Fruit fly (Drosophila melanogaster): Measurements from ENCODE around the gene shps.

shps gene

DNA sequence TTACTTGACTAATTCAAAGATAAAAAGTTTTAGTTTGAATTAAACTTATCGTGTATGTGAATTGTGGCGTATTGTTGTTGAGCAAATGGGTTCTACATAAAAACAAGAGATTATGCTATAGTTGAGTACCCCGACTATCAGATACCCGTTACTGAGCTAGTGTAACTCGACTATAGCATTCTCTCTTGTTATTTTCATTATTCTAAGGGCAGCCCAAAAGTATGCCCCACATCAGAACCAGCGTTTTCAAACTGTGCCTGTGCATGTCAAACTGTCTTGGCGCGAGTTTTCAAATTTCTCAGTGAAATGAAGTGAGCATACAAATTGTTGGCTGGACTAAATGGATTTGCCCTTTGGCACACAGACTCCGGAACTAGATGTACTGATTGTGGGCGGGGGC lies at the start of gene shps (continued):
- TF ChIP-seq tna (GFP tag; IDR thresholded peaks at IDR 0.05; ENCODE audit: partially characterized antibody) = peak; percentile 99
- TF ChIP-seq CG6654 (GFP tag; optimal IDR thresholded peaks at IDR 0.05) = peak; percentile 100
- TF ChIP-seq Oli (tag; optimal IDR thresholded peaks at IDR 0.05) = no peak
- TF ChIP-seq CG6854 (GFP tag; optimal IDR thresholded peaks at IDR 0.05) = peak; percentile 38
- no peak for TF ChIP-seq Six4 (GFP tag; optimal IDR thresholded peaks at IDR 0.05)
- peak; percentile 92 for TF ChIP-seq mld (GFP tag; IDR thresholded peaks at IDR 0.05; ENCODE audit: partially characterized antibody)
- TF ChIP-seq CG31441 (GFP tag; IDR thresholded peaks at IDR 0.05) = no peak
- TF ChIP-seq CG8290 (GFP tag; optimal IDR thresholded peaks at IDR 0.05) = peak; percentile 45
- TF ChIP-seq CG8290 (tag; optimal IDR thresholded peaks at IDR 0.05) = peak in 1 of 2 experiments; percentile 61
- no peak for TF ChIP-seq dysf (GFP tag; IDR thresholded peaks at IDR 0.05)
- TF ChIP-seq CG17568 (GFP tag; optimal IDR thresholded peaks at IDR 0.05) = no peak
- TF ChIP-seq Lhr (GFP tag; optimal IDR thresholded peaks at IDR 0.05) = peak; percentile 54
- TF ChIP-seq chinmo (GFP tag; IDR thresholded peaks at IDR 0.05; ENCODE audit: partially characterized antibody) = 0 out of 4 replicates have a peak, but pooled peaks have one; percentile 40
- TF ChIP-seq slou (GFP tag; optimal IDR thresholded peaks at IDR 0.05) = no peak
- TF ChIP-seq Opbp (GFP tag; IDR thresholded peaks at IDR 0.05; ENCODE audit: partially characterized antibody) = peak; percentile 88
- TF ChIP-seq hb (GFP tag; IDR thresholded peaks at IDR 0.05; ENCODE audit: partially characterized antibody) = peak; percentile 92
- TF ChIP-seq Fer3 (tag; optimal IDR thresholded peaks at IDR 0.05) = no peak
- TF ChIP-seq D19B (GFP tag; optimal IDR thresholded peaks at IDR 0.05) = peak; percentile 91
- TF ChIP-seq CG9797 (GFP tag; optimal IDR thresholded peaks at IDR 0.05) = no peak
- peak; percentile 75 for TF ChIP-seq amos (GFP tag; IDR thresholded peaks at IDR 0.05; ENCODE audit: partially characterized antibody)
- 0 out of 3 replicates have a peak, but pooled peaks have one; percentile 14 for TF ChIP-seq CG6175 (GFP tag; IDR thresholded peaks at IDR 0.05)
- peak; percentile 96 for TF ChIP-seq cad (GFP tag; optimal IDR thresholded peaks at IDR 0.05)
- no peak for TF ChIP-seq CG14050 (GFP tag; IDR thresholded peaks at IDR 0.05)
- TF ChIP-seq Oaz (GFP tag; IDR thresholded peaks at IDR 0.05) = no peak
- TF ChIP-seq Rfx (GFP tag; IDR thresholded peaks at IDR 0.05) = no peak
- no peak for TF ChIP-seq CG9932 (GFP tag; IDR thresholded peaks at IDR 0.05)
- TF ChIP-seq CG14965 (GFP tag; optimal IDR thresholded peaks at IDR 0.05; ENCODE audit: borderline replicate concordance) = no peak
- no peak for TF ChIP-seq ewg (GFP tag; optimal IDR thresholded peaks at IDR 0.05)
- TF ChIP-seq CG16813 (GFP tag; IDR thresholded peaks at IDR 0.05; ENCODE audit: partially characterized antibody) = peak; percentile 97
- TF ChIP-seq inv (GFP tag; IDR thresholded peaks at IDR 0.05; ENCODE audit: partially characterized antibody) = peak; percentile 71
- TF ChIP-seq ems (GFP tag; optimal IDR thresholded peaks at IDR 0.05) = no peak
- TF ChIP-seq Rx (GFP tag; IDR thresholded peaks at IDR 0.05) = no peak
- no peak for TF ChIP-seq CG13624 (GFP tag; optimal IDR thresholded peaks at IDR 0.05)
- no peak for TF ChIP-seq eve (GFP tag; optimal IDR thresholded peaks at IDR 0.05)
- no peak for TF ChIP-seq repo (GFP tag; optimal IDR thresholded peaks at IDR 0.05)
- TF ChIP-seq E2f2 (GFP tag; IDR thresholded peaks at IDR 0.05) = peak; percentile 99
- peak; percentile 4 for TF ChIP-seq stwl (tag; optimal IDR thresholded peaks at IDR 0.05)
- TF ChIP-seq sna (GFP tag; IDR thresholded peaks at IDR 0.05; ENCODE audit: partially characterized antibody) = peak; percentile 75
- TF ChIP-seq CG1603 (tag; optimal IDR thresholded peaks at IDR 0.05) = peak; percentile 3
- no peak for TF ChIP-seq Deaf1 (tag; optimal IDR thresholded peaks at IDR 0.05)
- no peak for TF ChIP-seq crol (GFP tag; IDR thresholded peaks at IDR 0.05)
- TF ChIP-seq Spps (tag; optimal IDR thresholded peaks at IDR 0.05) = no peak
- peak; percentile 23; the same call in 1 of the 2 replicates for TF ChIP-seq hbn (GFP tag; IDR thresholded peaks at IDR 0.05; ENCODE audit: partially characterized antibody)
- no peak for TF ChIP-seq bab2 (GFP tag; optimal IDR thresholded peaks at IDR 0.05)
- peak; percentile 71 for TF ChIP-seq CG34224 (GFP tag; IDR thresholded peaks at IDR 0.05; ENCODE audit: partially characterized antibody)
- no peak for TF ChIP-seq zen (tag; optimal IDR thresholded peaks at IDR 0.05)
- TF ChIP-seq Scr (GFP tag; IDR thresholded peaks at IDR 0.05; ENCODE audit: partially characterized antibody) = peak; percentile 78

Measured in whole organism, embryonic.